Fruit fly (Drosophila melanogaster) whole organism, embryonic: ENCODE results near the gene GstT4.

Experiments used
- Bteb2 ChIP-seq: fragments of 200-800 bp; sonication (Bioruptor generic); optimal IDR thresholded peaks from 2 replicates; lab custom pipeline; 2016; ENCODE audit warnings: missing biosample characterization, missing genetic modification characterization
- CG17328 ChIP-seq: fragments of 200-800 bp; sonication (Bioruptor generic); IDR thresholded peaks from 2 replicates; pipeline ENCODE4 v1.3.6; 2022; ENCODE audit warnings: missing biosample characterization, missing genetic modification characterization
- CG17359 ChIP-seq: fragments of 200-800 bp; sonication (Bioruptor generic); optimal IDR thresholded peaks from 3 replicates; lab custom pipeline; 2018; ENCODE audit warnings: missing biosample characterization, mild to moderate bottlenecking, missing genetic modification characterization, moderate library complexity
- CG18764 ChIP-seq: fragments of 200-800 bp; sonication (Bioruptor generic); optimal IDR thresholded peaks from 3 replicates; lab custom pipeline; 2016; ENCODE audit warnings: missing biosample characterization, missing genetic modification characterization
- CG3281 ChIP-seq: fragments of 200-800 bp; sonication (Bioruptor generic); optimal IDR thresholded peaks from 3 replicates; lab custom pipeline; 2017; ENCODE audit warnings: missing biosample characterization, mild to moderate bottlenecking, missing genetic modification characterization
- CG34422 ChIP-seq: fragments of 200-800 bp; sonication (Bioruptor generic); IDR thresholded peaks from 3 replicates; pipeline ENCODE4 v1.3.6; 2022; ENCODE audit warnings: missing biosample characterization, missing genetic modification characterization
- CG5180 ChIP-seq: fragments of 200-800 bp; sonication (Bioruptor generic); optimal IDR thresholded peaks from 3 replicates; lab custom pipeline; 2017; ENCODE audit warnings: missing biosample characterization, missing genetic modification characterization, mild to moderate bottlenecking, moderate library complexity, missing genetic modification reagents
- CG5245 ChIP-seq: fragments of 200-800 bp; sonication (Bioruptor generic); optimal IDR thresholded peaks from 3 replicates; lab custom pipeline; 2016; ENCODE audit warnings: missing biosample characterization, missing genetic modification characterization
- CG6791 ChIP-seq: fragments of 200-800 bp; sonication (Bioruptor generic); IDR thresholded peaks from 3 replicates; pipeline ENCODE4 v1.3.6; 2022; ENCODE audit warnings: missing biosample characterization, missing genetic modification characterization; ENCODE audit not compliant: partially characterized antibody
- CG7786 ChIP-seq: fragments of 200-800 bp; sonication (Bioruptor generic); optimal IDR thresholded peaks from 2 replicates; lab custom pipeline; 2016; ENCODE audit warnings: missing biosample characterization, missing genetic modification characterization
- CG8089 ChIP-seq: fragments of 200-800 bp; sonication (Bioruptor generic); optimal IDR thresholded peaks from 3 replicates; lab custom pipeline; 2016; ENCODE audit warnings: missing biosample characterization, missing genetic modification characterization
- CG8478 ChIP-seq: fragments of >200 bp; optimal IDR thresholded peaks from 2 replicates; lab custom pipeline; 2018
- CG8765 ChIP-seq: fragments of 200-800 bp; sonication (Bioruptor generic); IDR thresholded peaks from 2 replicates; pipeline ENCODE4 v1.3.6; 2022; ENCODE audit warnings: missing biosample characterization, missing genetic modification characterization
- CG9437 ChIP-seq: fragments of 200-800 bp; sonication (Bioruptor generic); optimal IDR thresholded peaks from 2 replicates; lab custom pipeline; 2018; ENCODE audit warnings: missing biosample characterization, mild to moderate bottlenecking, missing genetic modification characterization
- D19A ChIP-seq: fragments of 200-800 bp; optimal IDR thresholded peaks from 3 replicates; lab custom pipeline; 2019; ENCODE audit warnings: missing biosample characterization, mild to moderate bottlenecking, missing genetic modification characterization, moderate library complexity
- Deaf1 ChIP-seq: fragments of 200-800 bp; optimal IDR thresholded peaks from 3 replicates; lab custom pipeline; 2019; ENCODE audit warnings: missing biosample characterization, mild to moderate bottlenecking, missing genetic modification characterization, moderate library complexity
- Drgx ChIP-seq: fragments of 200-800 bp; sonication (Bioruptor generic); IDR thresholded peaks from 2 replicates; pipeline ENCODE4 v1.3.6; 2022; ENCODE audit warnings: missing biosample characterization, missing genetic modification characterization
- Elba2 ChIP-seq: fragments of 200-800 bp; sonication (Bioruptor generic); optimal IDR thresholded peaks from 3 replicates; lab custom pipeline; 2016; ENCODE audit warnings: missing biosample characterization, missing genetic modification characterization
- Ets97D ChIP-seq: fragments of 200-800 bp; sonication (Bioruptor generic); optimal IDR thresholded peaks from 3 replicates; lab custom pipeline; 2016; ENCODE audit warnings: missing biosample characterization, missing genetic modification characterization
- Fer1 ChIP-seq: fragments of 200-800 bp; sonication (Bioruptor generic); optimal IDR thresholded peaks from 2 replicates; lab custom pipeline; 2017; ENCODE audit warnings: missing biosample characterization, mild to moderate bottlenecking, missing genetic modification characterization
- Hsf ChIP-seq: fragments of 200-800 bp; sonication (Bioruptor generic); optimal IDR thresholded peaks from 3 replicates; lab custom pipeline; 2016; ENCODE audit warnings: missing biosample characterization, missing genetic modification characterization
- MBD-R2 ChIP-seq: fragments of 200-800 bp; sonication (Bioruptor generic); IDR thresholded peaks from 2 replicates; pipeline ENCODE4 v1.3.6; 2022; ENCODE audit warnings: missing biosample characterization, missing genetic modification characterization
- Max ChIP-seq: fragments of 200-800 bp; sonication (Bioruptor generic); optimal IDR thresholded peaks from 2 replicates; lab custom pipeline; 2016; ENCODE audit warnings: missing biosample characterization, mild to moderate bottlenecking, missing genetic modification characterization
- Mes4 ChIP-seq: fragments of 200-800 bp; sonication (Bioruptor generic); optimal IDR thresholded peaks from 2 replicates; lab custom pipeline; 2016; ENCODE audit warnings: missing biosample characterization, missing genetic modification characterization
- NC2α ChIP-seq: fragments of 200-800 bp; sonication (Bioruptor generic); optimal IDR thresholded peaks from 2 replicates; lab custom pipeline; 2016; ENCODE audit warnings: missing biosample characterization, missing genetic modification characterization
- NC2β ChIP-seq: fragments of 200-800 bp; sonication (Bioruptor generic); optimal IDR thresholded peaks from 2 replicates; lab custom pipeline; 2016; ENCODE audit warnings: missing biosample characterization, missing genetic modification characterization
- Neu2 ChIP-seq: fragments of 200-800 bp; sonication (Bioruptor generic); optimal IDR thresholded peaks from 3 replicates; lab custom pipeline; 2016; ENCODE audit warnings: missing biosample characterization, missing genetic modification characterization, borderline replicate concordance
- Oli ChIP-seq: fragments of 200-800 bp; sonication (Bioruptor generic); optimal IDR thresholded peaks from 2 replicates; lab custom pipeline; 2018; ENCODE audit warnings: missing biosample characterization, mild to moderate bottlenecking, missing genetic modification characterization, moderate library complexity
- Ptx1 ChIP-seq: fragments of 200-800 bp; sonication (Bioruptor generic); IDR thresholded peaks from 2 replicates; pipeline ENCODE4 v1.3.6; 2022; ENCODE audit warnings: missing biosample characterization, missing genetic modification characterization
- Side ChIP-seq: fragments of 200-800 bp; sonication (Bioruptor generic); optimal IDR thresholded peaks from 2 replicates; lab custom pipeline; 2016; ENCODE audit warnings: missing biosample characterization, missing genetic modification characterization
- Vsx1 ChIP-seq: fragments of 200-800 bp; sonication (Bioruptor generic); optimal IDR thresholded peaks from 2 replicates; lab custom pipeline; 2017; ENCODE audit warnings: missing biosample characterization, mild to moderate bottlenecking, missing genetic modification characterization, missing genetic modification reagents
- ci ChIP-seq: fragments of 200-800 bp; sonication (Bioruptor generic); IDR thresholded peaks from 3 replicates; pipeline ENCODE4 v1.3.6; 2022; ENCODE audit warnings: missing biosample characterization, missing genetic modification characterization
- dati ChIP-seq: fragments of 200-800 bp; sonication (Bioruptor generic); IDR thresholded peaks from 2 replicates; pipeline ENCODE4 v1.3.6; 2022; ENCODE audit warnings: missing biosample characterization, missing genetic modification characterization
- emc ChIP-seq: fragments of 200-800 bp; sonication (Bioruptor generic); optimal IDR thresholded peaks from 2 replicates; lab custom pipeline; 2016; ENCODE audit warnings: missing biosample characterization, missing genetic modification characterization
- fd102C ChIP-seq: fragments of 200-800 bp; sonication (Bioruptor generic); optimal IDR thresholded peaks from 2 replicates; lab custom pipeline; 2018; ENCODE audit warnings: missing biosample characterization, mild to moderate bottlenecking, missing genetic modification characterization, moderate library complexity
- grau ChIP-seq: fragments of 200-800 bp; optimal IDR thresholded peaks from 3 replicates; lab custom pipeline; 2019; ENCODE audit warnings: missing biosample characterization, mild to moderate bottlenecking, missing genetic modification characterization, moderate library complexity
- gsb ChIP-seq: fragments of 200-800 bp; sonication (Bioruptor generic); IDR thresholded peaks from 2 replicates; pipeline ENCODE4 v1.3.6; 2022; ENCODE audit warnings: missing biosample characterization, missing genetic modification characterization
- ind ChIP-seq: fragments of 200-800 bp; sonication (Bioruptor generic); optimal IDR thresholded peaks from 3 replicates; lab custom pipeline; 2016; ENCODE audit warnings: missing biosample characterization, missing genetic modification characterization
- klu ChIP-seq: fragments of 200-800 bp; sonication (Bioruptor generic); IDR thresholded peaks from 2 replicates; pipeline ENCODE4 v1.3.6; 2022; ENCODE audit warnings: missing biosample characterization, missing genetic modification characterization
- lola ChIP-seq, 3 experiments: fragments of >200 bp in 2 of 3; fragments of 200-800 bp in 1 of 3; sonication (Bioruptor generic) in 1 of 3; optimal IDR thresholded peaks; 2 replicates each; lab custom pipeline; 2017 to 2019; ENCODE audit warnings: missing biosample characterization in 3 of 3, missing genetic modification characterization in 3 of 3, mild to moderate bottlenecking in 1 of 3, moderate library complexity in 1 of 3
- mam ChIP-seq: fragments of 200-800 bp; sonication (Bioruptor generic); optimal IDR thresholded peaks from 3 replicates; lab custom pipeline; 2016; ENCODE audit warnings: missing biosample characterization, missing genetic modification characterization
- mld ChIP-seq: fragments of 200-800 bp; sonication (Bioruptor generic); IDR thresholded peaks from 3 replicates; pipeline ENCODE4 v1.3.6; 2022; ENCODE audit warnings: missing biosample characterization, missing genetic modification characterization; ENCODE audit not compliant: partially characterized antibody
- pzg ChIP-seq: fragments of 200-800 bp; sonication (Bioruptor generic); optimal IDR thresholded peaks from 3 replicates; lab custom pipeline; 2018; ENCODE audit warnings: missing biosample characterization, mild to moderate bottlenecking, missing genetic modification characterization, moderate library complexity
- salm ChIP-seq: fragments of 200-800 bp; sonication (Bioruptor generic); optimal IDR thresholded peaks from 2 replicates; lab custom pipeline; 2018; ENCODE audit warnings: missing biosample characterization, mild to moderate bottlenecking, missing genetic modification characterization
- sens ChIP-seq: fragments of 200-800 bp; sonication (Bioruptor generic); peaks from one replicate; lab custom pipeline; 2016; ENCODE audit warnings: missing biosample characterization, missing genetic modification characterization
- slp2 ChIP-seq: fragments of 200-800 bp; sonication (Bioruptor generic); optimal IDR thresholded peaks from 2 replicates; lab custom pipeline; 2016; ENCODE audit warnings: missing biosample characterization, missing genetic modification characterization
- sna ChIP-seq: fragments of 200-800 bp; sonication (Bioruptor generic); IDR thresholded peaks from 2 replicates; pipeline ENCODE4 v1.3.6; 2022; ENCODE audit warnings: missing biosample characterization, missing genetic modification characterization; ENCODE audit not compliant: partially characterized antibody
- so ChIP-seq: fragments of 200-800 bp; sonication (Bioruptor generic); IDR thresholded peaks from 3 replicates; pipeline ENCODE4 v1.3.6; 2022; ENCODE audit warnings: missing biosample characterization, missing genetic modification characterization
- sob ChIP-seq: fragments of 200-800 bp; sonication (Bioruptor generic); IDR thresholded peaks from 2 replicates; pipeline ENCODE4 v1.3.6; 2022; ENCODE audit warnings: missing biosample characterization, missing genetic modification characterization
- sug ChIP-seq: fragments of 200-800 bp; optimal IDR thresholded peaks from 2 replicates; lab custom pipeline; 2019; ENCODE audit warnings: missing biosample characterization, mild to moderate bottlenecking, missing genetic modification characterization, moderate library complexity
- tap ChIP-seq: fragments of 200-800 bp; optimal IDR thresholded peaks from 3 replicates; lab custom pipeline; 2019; ENCODE audit warnings: missing biosample characterization, mild to moderate bottlenecking, missing genetic modification characterization, moderate library complexity
- tgo ChIP-seq: fragments of 200-800 bp; sonication (Bioruptor generic); IDR thresholded peaks from 3 replicates; pipeline ENCODE4 v1.3.6; 2022; ENCODE audit warnings: missing biosample characterization, missing genetic modification characterization
- unpg ChIP-seq: fragments of 200-800 bp; sonication (Bioruptor generic); optimal IDR thresholded peaks from 3 replicates; lab custom pipeline; 2018; ENCODE audit warnings: missing biosample characterization, mild to moderate bottlenecking, missing genetic modification characterization, moderate library complexity

Gene GstT4

DNA sequence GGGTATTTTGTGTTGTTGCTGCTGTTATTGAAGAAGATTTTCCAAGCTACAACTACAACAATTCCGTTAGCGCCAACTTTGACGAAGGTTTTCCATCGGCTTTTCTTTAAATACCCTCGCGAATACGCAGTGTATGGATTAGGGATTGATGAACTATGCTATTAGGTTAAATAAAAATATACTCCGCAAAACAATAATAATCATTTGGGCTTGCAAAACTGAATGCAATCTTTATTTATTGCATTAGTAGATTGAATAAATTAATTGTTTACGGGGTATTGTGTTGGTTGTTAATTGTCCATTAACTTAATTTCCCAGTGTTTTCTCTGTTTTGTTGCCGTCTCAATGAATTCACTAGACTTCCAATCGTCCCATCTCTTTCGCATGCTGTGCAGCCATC lies 42.9 kb downstream of the GstT4 start (continued):
- no peak for TF ChIP-seq Mes4 (GFP tag; lab: Kevin White, UChicago)
- no peak for TF ChIP-seq Neu2 (GFP tag; lab: Kevin White, UChicago)
- TF ChIP-seq sna (GFP tag; lab: Robert Waterston, UW) = no peak
- TF ChIP-seq Side (GFP tag; lab: Kevin White, UChicago) = no peak
- TF ChIP-seq CG8089 (GFP tag; lab: Kevin White, UChicago) = no peak
- TF ChIP-seq CG5245 (GFP tag; lab: Kevin White, UChicago) = no peak
- no peak for TF ChIP-seq mam (GFP tag; lab: Kevin White, UChicago)
- TF ChIP-seq klu (GFP tag; lab: Robert Waterston, UW) = no peak
- no peak for TF ChIP-seq Hsf (GFP tag; lab: Kevin White, UChicago)
- no peak for TF ChIP-seq CG8765 (GFP tag; lab: Robert Waterston, UW)
- no peak for TF ChIP-seq CG17328
- TF ChIP-seq ind (GFP tag; lab: Kevin White, UChicago) = no peak
- TF ChIP-seq CG3281 (GFP tag; lab: Kevin White, UChicago) = no peak
- 0 out of 3 replicates have a peak, but pooled peaks have one; percentile 36 for TF ChIP-seq CG34422 (GFP tag; lab: Robert Waterston, UW)
- TF ChIP-seq slp2 (GFP tag; lab: Kevin White, UChicago) = no peak
- no peak for TF ChIP-seq CG17359 (tag; lab: Kevin White, UChicago)
- peak; percentile 30; the same call in 1 of the 2 replicates for TF ChIP-seq sob (GFP tag; lab: Robert Waterston, UW)
- TF ChIP-seq dati (GFP tag; lab: Robert Waterston, UW) = no peak
- TF ChIP-seq CG9437 = no peak
- no peak for TF ChIP-seq mld (GFP tag; lab: Robert Waterston, UW)
- no peak for TF ChIP-seq ci (GFP tag; lab: Robert Waterston, UW)
- 0 out of 2 replicates have a peak, but pooled peaks have one; percentile 25 for TF ChIP-seq Drgx (GFP tag; lab: Robert Waterston, UW)
- TF ChIP-seq grau (tag; lab: Kevin White, UChicago) = peak; percentile 42
- no peak for TF ChIP-seq salm (tag; lab: Kevin White, UChicago)
- TF ChIP-seq fd102C = no peak
- TF ChIP-seq NC2β (GFP tag; lab: Kevin White, UChicago) = no peak
- TF ChIP-seq CG6791 (GFP tag; lab: Robert Waterston, UW) = no peak
- TF ChIP-seq Oli = no peak
- TF ChIP-seq Vsx1 (GFP tag; lab: Kevin White, UChicago) = no peak
- TF ChIP-seq pzg (GFP tag; lab: Kevin White, UChicago) = no peak
- no peak for TF ChIP-seq CG5180 (GFP tag; lab: Kevin White, UChicago)
- TF ChIP-seq gsb (GFP tag; lab: Robert Waterston, UW) = no peak
- no peak for TF ChIP-seq CG18764 (GFP tag; lab: Kevin White, UChicago)
- TF ChIP-seq Bteb2 (GFP tag; lab: Kevin White, UChicago) = no peak
- no peak for TF ChIP-seq emc
- TF ChIP-seq Elba2 (GFP tag; lab: Kevin White, UChicago) = no peak
- no peak for TF ChIP-seq Max (GFP tag; lab: Kevin White, UChicago)
- no peak for TF ChIP-seq CG8478 (lab: Kevin White, UChicago)
- TF ChIP-seq tgo (GFP tag; lab: Robert Waterston, UW) = no peak
- no peak for TF ChIP-seq CG7786 (GFP tag; lab: Kevin White, UChicago)
- no peak for TF ChIP-seq Deaf1 (tag; lab: Kevin White, UChicago)
- TF ChIP-seq Ptx1 (GFP tag; lab: Robert Waterston, UW) = peak; percentile 54
- no peak for TF ChIP-seq MBD-R2 (GFP tag; lab: Robert Waterston, UW)
- no peak for TF ChIP-seq D19A (tag; lab: Kevin White, UChicago)
- TF ChIP-seq Ets97D (GFP tag; lab: Kevin White, UChicago) = no peak
- no peak for TF ChIP-seq NC2α (GFP tag; lab: Kevin White, UChicago)
- no peak for TF ChIP-seq unpg
- TF ChIP-seq so = no peak
- no peak for TF ChIP-seq lola (GFP tag; optimal IDR thresholded peaks at IDR 0.05; lab: Kevin White, UChicago)
- TF ChIP-seq tap (tag; lab: Kevin White, UChicago) = no peak
- TF ChIP-seq sug (tag; lab: Kevin White, UChicago) = no peak
- no peak for TF ChIP-seq Fer1 (GFP tag; lab: Kevin White, UChicago)
- TF ChIP-seq sens (GFP tag; lab: Kevin White, UChicago) = peak; percentile 57
